Fruit fly (Drosophila melanogaster): ENCODE results near the gene Arglu1.

Gene Arglu1

DNA sequence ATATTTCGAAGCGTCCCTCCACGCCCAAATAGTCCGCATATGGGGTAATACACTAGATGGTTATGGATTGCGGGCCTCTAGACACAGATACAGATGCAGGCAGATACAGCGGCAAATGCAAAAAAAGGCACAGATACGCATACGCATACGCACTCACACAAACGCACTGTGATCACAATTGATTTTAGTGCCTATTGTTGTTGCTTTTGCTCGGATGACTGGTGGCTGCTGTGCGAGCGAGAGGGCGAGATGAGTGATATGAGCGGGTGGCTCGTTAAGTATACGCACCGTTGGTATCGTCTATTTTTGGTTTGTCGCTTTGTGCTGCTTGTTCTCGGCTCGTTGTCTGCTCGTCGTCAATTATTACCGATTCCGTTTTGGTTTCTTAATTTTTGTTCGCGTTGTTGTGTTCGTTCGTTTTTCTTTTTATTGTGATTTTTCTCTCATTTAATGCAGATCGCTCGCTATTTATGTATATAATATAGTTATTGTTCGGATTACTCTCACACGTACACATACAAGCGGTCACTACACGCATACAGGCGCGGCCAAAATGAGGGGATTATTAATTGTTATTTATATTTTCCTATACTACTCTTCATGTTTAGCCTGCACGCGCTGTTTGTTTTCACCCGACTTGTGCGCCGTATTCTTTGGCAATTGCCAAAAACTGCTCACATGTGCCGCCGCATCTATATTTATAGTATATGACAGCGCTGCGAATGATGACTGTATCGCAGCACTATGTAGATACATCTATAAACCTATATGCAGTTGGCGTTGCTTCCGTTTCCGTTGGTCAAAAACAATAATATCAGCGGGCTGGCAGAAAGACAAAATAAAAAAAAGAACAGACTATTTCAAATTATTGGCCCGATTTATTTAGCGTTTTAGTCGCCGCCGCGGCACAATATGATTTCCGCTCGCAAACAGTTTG lies 30.3 kb downstream of the Arglu1 start (continued):
- TF ChIP-seq dmrt99B (tag; optimal IDR thresholded peaks at IDR 0.05): no peak
- TF ChIP-seq klu (GFP tag; IDR thresholded peaks at IDR 0.05): peak; percentile 44; the same call in 1 of the 2 replicates
- TF ChIP-seq slou (GFP tag; optimal IDR thresholded peaks at IDR 0.05): no peak
- no peak for TF ChIP-seq crp (GFP tag; optimal IDR thresholded peaks at IDR 0.05)
- TF ChIP-seq Trl (optimal IDR thresholded peaks at IDR 0.05): peak in 1 of 2 experiments; percentile 9
- TF ChIP-seq Trl (GFP tag; optimal IDR thresholded peaks at IDR 0.05): no peak
- TF ChIP-seq CG10431 (GFP tag; optimal IDR thresholded peaks at IDR 0.05): no peak
- no peak for TF ChIP-seq tx (GFP tag; optimal IDR thresholded peaks at IDR 0.05)
- TF ChIP-seq gro (GFP tag; optimal IDR thresholded peaks at IDR 0.05): no peak
- no peak for TF ChIP-seq YL-1 (GFP tag; optimal IDR thresholded peaks at IDR 0.05)
- TF ChIP-seq caup (GFP tag; optimal IDR thresholded peaks at IDR 0.05; ENCODE audit: severe bottlenecking): peak; percentile 11
- no peak for TF ChIP-seq CG18262 (tag; optimal IDR thresholded peaks at IDR 0.05)
- TF ChIP-seq ci (GFP tag; IDR thresholded peaks at IDR 0.05): peak; percentile 37; the same call in 2 of the 3 replicates
- TF ChIP-seq unc-4 (GFP tag; IDR thresholded peaks at IDR 0.05; ENCODE audit: partially characterized antibody): no peak
- TF ChIP-seq Max (GFP tag; optimal IDR thresholded peaks at IDR 0.05): no peak
- peak; percentile 43 for TF ChIP-seq CrebB (tag; optimal IDR thresholded peaks at IDR 0.05)
- no peak for TF ChIP-seq wek (GFP tag; optimal IDR thresholded peaks at IDR 0.05)
- TF ChIP-seq pho (GFP tag; optimal IDR thresholded peaks at IDR 0.05): no peak
- peak; percentile 66 for TF ChIP-seq CG10979 (tag; optimal IDR thresholded peaks at IDR 0.05)
- TF ChIP-seq Six4 (GFP tag; optimal IDR thresholded peaks at IDR 0.05): no peak
- no peak for TF ChIP-seq lola (GFP tag; optimal IDR thresholded peaks at IDR 0.05)
- peak; percentile 48 for TF ChIP-seq Nf-YC (tag; optimal IDR thresholded peaks at IDR 0.05)
- TF ChIP-seq vvl (GFP tag; IDR thresholded peaks at IDR 0.05): peak; percentile 7; the same call in 1 of the 2 replicates
- no peak for TF ChIP-seq H2.0 (GFP tag; IDR thresholded peaks at IDR 0.05)
- peak; percentile 42 for TF ChIP-seq mirr (GFP tag; optimal IDR thresholded peaks at IDR 0.05)
- TF ChIP-seq so (GFP tag; IDR thresholded peaks at IDR 0.05): no peak
- peak; percentile 4 for TF ChIP-seq Sox100B (GFP tag; optimal IDR thresholded peaks at IDR 0.05)
- TF ChIP-seq Deaf1 (tag; optimal IDR thresholded peaks at IDR 0.05): peak; percentile 52
- peak; percentile 33 for TF ChIP-seq Nf-YB (GFP tag; optimal IDR thresholded peaks at IDR 0.05)
- TF ChIP-seq D19B (GFP tag; optimal IDR thresholded peaks at IDR 0.05): peak; percentile 73
- TF ChIP-seq B-H2 (GFP tag; optimal IDR thresholded peaks at IDR 0.05): no peak
- no peak for TF ChIP-seq H15 (GFP tag; IDR thresholded peaks at IDR 0.05)
- TF ChIP-seq CG3726 (GFP tag; IDR thresholded peaks at IDR 0.05): 0 out of 3 replicates have a peak, but pooled peaks have one; percentile 12
- peak; percentile 56 for TF ChIP-seq nom (GFP tag; optimal IDR thresholded peaks at IDR 0.05)
- TF ChIP-seq CG3281 (GFP tag; optimal IDR thresholded peaks at IDR 0.05): no peak
- TF ChIP-seq CG2116 (GFP tag; optimal IDR thresholded peaks at IDR 0.05): peak; percentile 6
- peak in 1 of 2 experiments; percentile 10 for TF ChIP-seq Pdp1 (GFP tag; optimal IDR thresholded peaks at IDR 0.05)
- no peak for TF ChIP-seq Xbp1 (GFP tag; optimal IDR thresholded peaks at IDR 0.05)
- peak; percentile 30 for TF ChIP-seq nau (GFP tag; optimal IDR thresholded peaks at IDR 0.05)
- peak; percentile 20; the same call in 1 of the 2 replicates for TF ChIP-seq CG3847 (GFP tag; IDR thresholded peaks at IDR 0.05)
- TF ChIP-seq CG2712 (tag; optimal IDR thresholded peaks at IDR 0.05): peak; percentile 18
- TF ChIP-seq jing (GFP tag; optimal IDR thresholded peaks at IDR 0.05): no peak
- TF ChIP-seq kni (GFP tag; optimal IDR thresholded peaks at IDR 0.05): peak; percentile 27
- no peak for TF ChIP-seq CG14441 (GFP tag; IDR thresholded peaks at IDR 0.05)
- TF ChIP-seq CG10267 (tag; optimal IDR thresholded peaks at IDR 0.05): no peak
- no peak for TF ChIP-seq CG34224 (GFP tag; IDR thresholded peaks at IDR 0.05; ENCODE audit: partially characterized antibody)
- peak; percentile 67; the same call in 1 of the 3 replicates for TF ChIP-seq CG2199 (GFP tag; IDR thresholded peaks at IDR 0.05)
- peak; percentile 8 for TF ChIP-seq kay (GFP tag; optimal IDR thresholded peaks at IDR 0.05)
